Worm (Caenorhabditis elegans): ENCODE data around the gene K05G3.2.
"Not testable (repeated sequence)": the region's sequence is repeated elsewhere in the genome, so short reads cannot be mapped to it uniquely, and the experiment has no call there.

The K05G3.2 gene

ce11 chrX:16505348-16505747 is 10.6 kb downstream of the K05G3.2 start, which contains the start of gene T25D1.3:
Gene T25D1.3 (plus strand): TSS chrX:16505648.
- TF ChIP-seq sea-2 (GFP tag; optimal IDR thresholded peaks at IDR 0.05) (no peak), nhr-77 (tag; optimal IDR thresholded peaks at IDR 0.05) (no peak), mdl-1 (tag; optimal IDR thresholded peaks at IDR 0.05) (no peak), unc-62 (GFP tag; optimal IDR thresholded peaks at IDR 0.05) (no peak)

- TF ChIP-seq unc-62 (GFP tag; optimal IDR thresholded peaks at IDR 0.05); elt-2 (tag; optimal IDR thresholded peaks at IDR 0.05); aly-2 (tag; optimal IDR thresholded peaks at IDR 0.05): not testable (repeated sequence)
These were observed 20.5 kb downstream of the K05G3.2 start, which contains the start of gene T25D1.2 for ce11 chrX:16515265-16515664. Gene T25D1.2 (plus strand): TSS chrX:16515565.

- TF ChIP-seq nhr-237 (tag; optimal IDR thresholded peaks at IDR 0.05): no peak
- TF ChIP-seq lsy-12 (tag; optimal IDR thresholded peaks at IDR 0.05): no peak
- no peak for TF ChIP-seq snpc-4 (tag; optimal IDR thresholded peaks at IDR 0.05)
- no peak for TF ChIP-seq nhr-43 (tag; optimal IDR thresholded peaks at IDR 0.05; ENCODE audit: poor library complexity, severe bottlenecking)
- TF ChIP-seq aly-2 (tag; optimal IDR thresholded peaks at IDR 0.05): no peak
- TF ChIP-seq elt-3 (tag; optimal IDR thresholded peaks at IDR 0.05): no peak
- no peak for TF ChIP-seq fkh-10 (GFP tag; optimal IDR thresholded peaks at IDR 0.05)
- TF ChIP-seq elt-1 (tag; optimal IDR thresholded peaks at IDR 0.05): no peak
- TF ChIP-seq ztf-11 (tag; optimal IDR thresholded peaks at IDR 0.05): no peak
- TF ChIP-seq nhr-76 (tag; optimal IDR thresholded peaks at IDR 0.05): no peak
- TF ChIP-seq mml-1 (tag; optimal IDR thresholded peaks at IDR 0.05): no peak
- TF ChIP-seq ama-1 (optimal IDR thresholded peaks at IDR 0.05): no peak
- no peak for TF ChIP-seq elt-2 (tag; optimal IDR thresholded peaks at IDR 0.05)
- no peak for TF ChIP-seq R02D3.7 (tag; optimal IDR thresholded peaks at IDR 0.05)
- TF ChIP-seq ceh-9 (tag; optimal IDR thresholded peaks at IDR 0.05): no peak
- no peak for TF ChIP-seq skn-1 (tag; optimal IDR thresholded peaks at IDR 0.05)
- TF ChIP-seq pqm-1 (tag; optimal IDR thresholded peaks at IDR 0.05): no peak
- TF ChIP-seq nhr-77 (tag; optimal IDR thresholded peaks at IDR 0.05): no peak
- TF ChIP-seq nhr-23 (tag; optimal IDR thresholded peaks at IDR 0.05): no peak
- no peak for TF ChIP-seq ceh-16 (tag; optimal IDR thresholded peaks at IDR 0.05)
These were observed 24.0 kb downstream of the K05G3.2 start for ce11 chrX:16518771-16519170.

ce11 chrX:16519517-16519916 is 24.8 kb downstream of the K05G3.2 start, which contains the start of gene T25D1.1:
Gene T25D1.1 (plus strand): TSS chrX:16519817.
- TF ChIP-seq nhr-25 (tag; optimal IDR thresholded peaks at IDR 0.05) (no peak), skn-1 (tag; optimal IDR thresholded peaks at IDR 0.05) (no peak), nhr-76 (tag; optimal IDR thresholded peaks at IDR 0.05) (no peak), zag-1 (tag; optimal IDR thresholded peaks at IDR 0.05) (no peak), lsy-12 (tag; optimal IDR thresholded peaks at IDR 0.05) (no peak)

ce11 chrX:16521722-16522121 is 27.0 kb downstream of the K05G3.2 start:
- TF ChIP-seq sea-2 (GFP tag; optimal IDR thresholded peaks at IDR 0.05): no peak

- TF ChIP-seq ztf-4 (tag; optimal IDR thresholded peaks at IDR 0.05) (no peak), nhr-77 (tag; optimal IDR thresholded peaks at IDR 0.05) (no peak), ama-1 (optimal IDR thresholded peaks at IDR 0.05) (no peak), mml-1 (tag; optimal IDR thresholded peaks at IDR 0.05) (no peak), egl-5 (tag; optimal IDR thresholded peaks at IDR 0.05) (no peak), hmg-11 (tag; optimal IDR thresholded peaks at IDR 0.05) (no peak), elt-2 (tag; optimal IDR thresholded peaks at IDR 0.05) (no peak), mdl-1 (tag; optimal IDR thresholded peaks at IDR 0.05) (no peak), elt-3 (tag; optimal IDR thresholded peaks at IDR 0.05) (no peak), nhr-237 (tag; optimal IDR thresholded peaks at IDR 0.05) (no peak), ceh-16 (tag; optimal IDR thresholded peaks at IDR 0.05) (no peak), nfya-1 (tag; optimal IDR thresholded peaks at IDR 0.05; ENCODE audit: insufficient read depth) (no peak), fkh-10 (GFP tag; optimal IDR thresholded peaks at IDR 0.05) (no peak), unc-39 (tag; optimal IDR thresholded peaks at IDR 0.05) (no peak), R02D3.7 (tag; optimal IDR thresholded peaks at IDR 0.05) (no peak), lin-39 (tag; optimal IDR thresholded peaks at IDR 0.05) (no peak), elt-1 (tag; optimal IDR thresholded peaks at IDR 0.05) (no peak), ztf-11 (tag; optimal IDR thresholded peaks at IDR 0.05) (no peak), sea-2 (GFP tag; optimal IDR thresholded peaks at IDR 0.05) (no peak)
These were observed 29.6 kb downstream of the K05G3.2 start for ce11 chrX:16524310-16524709.
